Worm (Caenorhabditis elegans) whole organism, L3 larva: Measurements from ENCODE around the gene aps-1.

Source experiments
- R02D3.7 ChIP-seq: fragments of 150-350 bp; optimal IDR thresholded peaks from 2 replicates; lab custom pipeline; 2014; ENCODE audit warnings: missing biosample characterization, missing genetic modification characterization
- ZK546.5 ChIP-seq: sonication (generic microtip); optimal IDR thresholded peaks from 2 replicates; lab custom pipeline; 2017; ENCODE audit warnings: missing biosample characterization, missing genetic modification characterization
- aly-2 ChIP-seq: fragments of 150-350 bp; optimal IDR thresholded peaks from 2 replicates; lab custom pipeline; 2014; ENCODE audit warnings: missing biosample characterization, missing genetic modification characterization
- ama-1 ChIP-seq: fragments of 150-350 bp; optimal IDR thresholded peaks from 2 replicates; lab custom pipeline; 2018
- ceh-16 ChIP-seq: sonication (generic microtip); optimal IDR thresholded peaks from 2 replicates; lab custom pipeline; 2017; ENCODE audit warnings: missing biosample characterization, missing genetic modification characterization
- ceh-28 ChIP-seq: fragments of 150-350 bp; optimal IDR thresholded peaks from 2 replicates; lab custom pipeline; 2014; ENCODE audit warnings: missing biosample characterization, missing genetic modification reagents, missing genetic modification characterization
- ceh-82 ChIP-seq: fragments of 150-350 bp; optimal IDR thresholded peaks from 2 replicates; lab custom pipeline; 2014; ENCODE audit warnings: missing biosample characterization, missing genetic modification characterization
- daf-12 ChIP-seq: fragments of 150-350 bp; optimal IDR thresholded peaks from 2 replicates; lab custom pipeline; 2014; ENCODE audit warnings: missing biosample characterization, missing genetic modification reagents, missing genetic modification characterization
- egl-27 ChIP-seq: sonication (generic microtip); optimal IDR thresholded peaks from 4 replicates; lab custom pipeline; 2017; ENCODE audit warnings: missing biosample characterization, missing genetic modification reagents, missing genetic modification characterization
- egl-5 ChIP-seq: fragments of 150-350 bp; optimal IDR thresholded peaks from 2 replicates; lab custom pipeline; 2017; ENCODE audit warnings: missing biosample characterization, missing genetic modification reagents, missing genetic modification characterization, inconsistent platforms
- elt-2 ChIP-seq: sonication (generic microtip); optimal IDR thresholded peaks from 2 replicates; lab custom pipeline; 2016; ENCODE audit warnings: missing genetic modification reagents, mild to moderate bottlenecking, missing genetic modification characterization, missing compliant biosample characterization
- elt-3 ChIP-seq, 3 experiments: fragments of 150-350 bp in 1 of 3; sonication (generic microtip) in 2 of 3; optimal IDR thresholded peaks; 2 replicates in 2 of 3; 4 replicates in 1 of 3; lab custom pipeline; 2014 to 2017; ENCODE audit warnings: missing biosample characterization in 3 of 3, missing genetic modification characterization in 3 of 3
- fkh-10 ChIP-seq: sonication (generic microtip); optimal IDR thresholded peaks from 2 replicates; lab custom pipeline; 2017; ENCODE audit warnings: missing biosample characterization, missing genetic modification reagents, missing genetic modification characterization
- fkh-2 ChIP-seq: fragments of 150-350 bp; optimal IDR thresholded peaks from 2 replicates; lab custom pipeline; 2014; ENCODE audit warnings: missing biosample characterization, missing genetic modification reagents, missing genetic modification characterization
- fos-1 ChIP-seq: fragments of 150-350 bp; optimal IDR thresholded peaks from 2 replicates; lab custom pipeline; 2014; ENCODE audit warnings: missing biosample characterization, missing genetic modification characterization
- hmg-11 ChIP-seq: sonication (generic microtip); optimal IDR thresholded peaks from 2 replicates; lab custom pipeline; 2016; ENCODE audit warnings: missing genetic modification characterization, missing compliant biosample characterization
- jun-1 ChIP-seq: fragments of 150-350 bp; optimal IDR thresholded peaks from 2 replicates; lab custom pipeline; 2014; ENCODE audit warnings: missing biosample characterization, missing genetic modification reagents, missing genetic modification characterization
- lin-15B ChIP-seq: fragments of 150-350 bp; optimal IDR thresholded peaks from 2 replicates; lab custom pipeline; 2014; ENCODE audit warnings: missing biosample characterization, missing genetic modification characterization
- lsy-12 ChIP-seq: sonication (generic microtip); optimal IDR thresholded peaks from 2 replicates; lab custom pipeline; 2016; ENCODE audit warnings: mild to moderate bottlenecking, missing genetic modification characterization, missing compliant biosample characterization
- mdl-1 ChIP-seq: fragments of 150-350 bp; optimal IDR thresholded peaks from 2 replicates; lab custom pipeline; 2014; ENCODE audit warnings: missing biosample characterization, missing genetic modification characterization
- mml-1 ChIP-seq: fragments of 150-350 bp; sonication (generic microtip); optimal IDR thresholded peaks from 3 replicates; lab custom pipeline; 2014; ENCODE audit warnings: missing biosample characterization, missing genetic modification characterization
- nfya-1 ChIP-seq: sonication (generic microtip); optimal IDR thresholded peaks from 2 replicates; lab custom pipeline; 2017; ENCODE audit warnings: missing genetic modification characterization, mild to moderate bottlenecking, missing compliant biosample characterization, antibody characterized with exemption, moderate library complexity; ENCODE audit not compliant: insufficient read depth
- nhr-11 ChIP-seq: fragments of 150-350 bp; optimal IDR thresholded peaks from 2 replicates; lab custom pipeline; 2014; ENCODE audit warnings: missing biosample characterization, missing genetic modification characterization
- nhr-12 ChIP-seq: fragments of 150-350 bp; optimal IDR thresholded peaks from 2 replicates; lab custom pipeline; 2014; ENCODE audit warnings: missing biosample characterization, missing genetic modification characterization
- nhr-23 ChIP-seq: fragments of 150-350 bp; optimal IDR thresholded peaks from 2 replicates; lab custom pipeline; 2014; ENCODE audit warnings: missing biosample characterization, missing genetic modification reagents, missing genetic modification characterization
- nhr-237 ChIP-seq: fragments of 150-350 bp; optimal IDR thresholded peaks from 2 replicates; lab custom pipeline; 2014; ENCODE audit warnings: missing biosample characterization, missing genetic modification characterization
- nhr-25 ChIP-seq: sonication (generic microtip); optimal IDR thresholded peaks from 2 replicates; lab custom pipeline; 2017; ENCODE audit warnings: missing biosample characterization, missing genetic modification characterization
- nhr-28 ChIP-seq: fragments of 150-350 bp; optimal IDR thresholded peaks from 2 replicates; lab custom pipeline; 2014; ENCODE audit warnings: missing biosample characterization, missing genetic modification characterization
- nhr-43 ChIP-seq: sonication (generic microtip); optimal IDR thresholded peaks from 2 replicates; lab custom pipeline; 2016; ENCODE audit warnings: mild to moderate bottlenecking, missing genetic modification characterization, missing compliant biosample characterization; ENCODE audit not compliant: poor library complexity, severe bottlenecking
- nhr-67 ChIP-seq: fragments of 150-350 bp; optimal IDR thresholded peaks from 2 replicates; lab custom pipeline; 2014; ENCODE audit warnings: missing biosample characterization, missing genetic modification characterization
- nhr-76 ChIP-seq: fragments of 150-350 bp; sonication (generic microtip); optimal IDR thresholded peaks from 5 replicates; lab custom pipeline; 2014; ENCODE audit warnings: missing biosample characterization, missing genetic modification characterization
- pha-4 ChIP-seq: fragments of 150-350 bp; optimal IDR thresholded peaks from 2 replicates; lab custom pipeline; 2014; ENCODE audit warnings: missing biosample characterization, missing genetic modification reagents, missing genetic modification characterization
- pqm-1 ChIP-seq: fragments of 150-350 bp; optimal IDR thresholded peaks from 2 replicates; lab custom pipeline; 2017; ENCODE audit warnings: missing biosample characterization, missing genetic modification characterization, inconsistent platforms
- sea-2 ChIP-seq: fragments of 150-350 bp; sonication (generic microtip); optimal IDR thresholded peaks from 4 replicates; lab custom pipeline; 2014; ENCODE audit warnings: missing biosample characterization, missing genetic modification reagents, missing genetic modification characterization
- skn-1 ChIP-seq: fragments of 150-350 bp; optimal IDR thresholded peaks from 2 replicates; lab custom pipeline; 2014; ENCODE audit warnings: missing biosample characterization, missing genetic modification characterization
- snpc-4 ChIP-seq: fragments of 150-350 bp; optimal IDR thresholded peaks from 2 replicates; lab custom pipeline; 2014; ENCODE audit warnings: missing biosample characterization, missing genetic modification characterization
- tbx-2 ChIP-seq: sonication (generic microtip); optimal IDR thresholded peaks from 2 replicates; lab custom pipeline; 2016; ENCODE audit warnings: mild to moderate bottlenecking, missing genetic modification characterization, missing compliant biosample characterization
- unc-39 ChIP-seq: sonication (generic microtip); optimal IDR thresholded peaks from 4 replicates; lab custom pipeline; 2017; ENCODE audit warnings: missing biosample characterization, missing genetic modification characterization
- unc-62 ChIP-seq: fragments of 150-350 bp; sonication (generic microtip); optimal IDR thresholded peaks from 4 replicates; lab custom pipeline; 2014; ENCODE audit warnings: missing biosample characterization, missing genetic modification reagents, missing genetic modification characterization
- zag-1 ChIP-seq: fragments of 150-350 bp; optimal IDR thresholded peaks from 2 replicates; lab custom pipeline; 2014; ENCODE audit warnings: missing biosample characterization, missing genetic modification characterization
- ztf-11 ChIP-seq: fragments of 150-350 bp; optimal IDR thresholded peaks from 2 replicates; lab custom pipeline; 2014; ENCODE audit warnings: missing biosample characterization, missing genetic modification characterization

aps-1 gene

ce11 chrV:6044448-6044847 lies 26.7 kb downstream of the aps-1 start:
- peak; percentile 38 for TF ChIP-seq elt-2 (tag; lab: Kevin White, UChicago)
- no peak for TF ChIP-seq nhr-12
- TF ChIP-seq, all 47 proteins: peak for 1

ce11 chrV:6044853-6045594 lies 27.3 kb downstream of the aps-1 start, which contains the start of gene R01B10.3:
Gene R01B10.3 (minus strand): TSS chrV:6045129.
- peak; percentile 26 for TF ChIP-seq pha-4 (tag; lab: Kevin White, UChicago)
- no peak for TF ChIP-seq nhr-25

- TF ChIP-seq nhr-67 (tag; lab: Kevin White, UChicago): no peak
- no peak for TF ChIP-seq egl-27
- TF ChIP-seq jun-1 (tag; lab: Kevin White, UChicago): no peak
- TF ChIP-seq pha-4 (tag; lab: Kevin White, UChicago): no peak
- TF ChIP-seq ZK546.5: no peak
- no peak for TF ChIP-seq unc-62 (GFP tag; lab: Kevin White, UChicago)
- TF ChIP-seq lin-15B (tag; lab: Kevin White, UChicago): no peak
- no peak for TF ChIP-seq nhr-43
- TF ChIP-seq mdl-1 (tag; lab: Kevin White, UChicago): no peak
- TF ChIP-seq, all 47 proteins: peak for 0
These were observed 30.0 kb downstream of the aps-1 start, which contains the start of gene pgap-3 for ce11 chrV:6047818-6048217. Gene pgap-3 (minus strand): TSS chrV:6047918.

ce11 chrV:6051159-6051558 lies 33.4 kb downstream of the aps-1 start, which contains the start of gene jamp-1:
Gene jamp-1 (minus strand): TSS chrV:6051259.
- TF ChIP-seq nhr-25 (no peak), ceh-28 (tag; lab: Kevin White, UChicago) (no peak), unc-39 (tag; lab: Kevin White, UChicago) (no peak), pha-4 (tag; lab: Kevin White, UChicago) (no peak), elt-3 (tag; optimal IDR thresholded peaks at IDR 0.05; lab: Kevin White, UChicago) (no peak), ama-1 (lab: Kevin White, UChicago) (no peak), jun-1 (tag; lab: Kevin White, UChicago) (no peak), fos-1 (tag; lab: Kevin White, UChicago) (no peak), tbx-2 (tag; lab: Kevin White, UChicago) (no peak), snpc-4 (no peak)
- TF ChIP-seq, all 47 proteins: peak for 0

- TF ChIP-seq R02D3.7 (tag; lab: Kevin White, UChicago) (peak; percentile 44), egl-27 (peak; percentile 32), nhr-23 (tag; lab: Kevin White, UChicago) (peak; percentile 83), fkh-2 (tag; lab: Kevin White, UChicago) (no peak), nhr-25 (peak; percentile 55), ceh-82 (tag; lab: Kevin White, UChicago) (no peak), pha-4 (tag; lab: Kevin White, UChicago) (peak; percentile 90), unc-62 (GFP tag; lab: Kevin White, UChicago) (peak; percentile 30), sea-2 (GFP tag; lab: Kevin White, UChicago) (no peak), tbx-2 (tag; lab: Kevin White, UChicago) (peak; percentile 27), egl-5 (peak; percentile 41), elt-3 (tag; optimal IDR thresholded peaks at IDR 0.05; lab: Kevin White, UChicago) (no peak), fos-1 (tag; lab: Kevin White, UChicago) (peak; percentile 33), nhr-237 (tag; lab: Kevin White, UChicago) (no peak), unc-39 (tag; lab: Kevin White, UChicago) (no peak), nhr-76 (tag; lab: Kevin White, UChicago) (no peak), fkh-10 (GFP tag; lab: Kevin White, UChicago) (peak; percentile 33), lsy-12 (tag; lab: Kevin White, UChicago) (peak; percentile 25), snpc-4 (peak; percentile 82), ama-1 (lab: Kevin White, UChicago) (peak; percentile 10), nhr-12 (no peak), nfya-1 (peak; percentile 87), jun-1 (tag; lab: Kevin White, UChicago) (peak; percentile 79), nhr-67 (tag; lab: Kevin White, UChicago) (no peak), zag-1 (tag; lab: Kevin White, UChicago) (no peak), nhr-28 (tag; lab: Kevin White, UChicago) (no peak), daf-12 (no peak), mdl-1 (tag; lab: Kevin White, UChicago) (peak; percentile 6), hmg-11 (tag; lab: Kevin White, UChicago) (peak; percentile 79), aly-2 (no peak), ceh-16 (tag; lab: Kevin White, UChicago) (no peak), ZK546.5 (no peak), nhr-11 (tag; lab: Kevin White, UChicago) (peak; percentile 39), pqm-1 (peak; percentile 78), skn-1 (tag; lab: Kevin White, UChicago) (peak; percentile 89), ztf-11 (no peak), mml-1 (no peak)
These were observed 35.5 kb downstream of the aps-1 start, which contains the start of gene seip-1 for ce11 chrV:6053188-6053687. Gene seip-1 (minus strand): TSS chrV:6053238.
